Worm (Caenorhabditis elegans) whole organism, late embryonic: ENCODE results near the gene T23G7.3.

Experiments used
- ama-1 ChIP-seq: fragments of 150-350 bp; optimal IDR thresholded peaks from 2 replicates; lab custom pipeline; 2014
- ceh-18 ChIP-seq: sonication (generic microtip); optimal IDR thresholded peaks from 2 replicates; lab custom pipeline; 2016; ENCODE audit warnings: missing genetic modification characterization, missing compliant biosample characterization
- hlh-13 ChIP-seq: fragments of 200-800 bp; sonication (Bioruptor generic); optimal IDR thresholded peaks from 2 replicates; lab custom pipeline; 2018; ENCODE audit warnings: mild to moderate bottlenecking, missing genetic modification characterization, missing compliant biosample characterization
- hlh-15 ChIP-seq: sonication (generic microtip); optimal IDR thresholded peaks from 2 replicates; lab custom pipeline; 2016; ENCODE audit warnings: missing genetic modification characterization, missing compliant biosample characterization
- pag-3 ChIP-seq: sonication (generic microtip); optimal IDR thresholded peaks from 2 replicates; lab custom pipeline; 2016; ENCODE audit warnings: missing compliant biosample characterization, missing genetic modification characterization, borderline replicate concordance
- tbx-2 ChIP-seq: sonication (generic microtip); optimal IDR thresholded peaks from 2 replicates; lab custom pipeline; 2016; ENCODE audit warnings: missing genetic modification characterization, missing compliant biosample characterization

ce11 chrII:9167730-9168129, at the start of gene T23G7.3:
- no peak for TF ChIP-seq ceh-18 (tag; lab: Kevin White, UChicago)
- no peak for TF ChIP-seq hlh-13 (GFP tag; lab: Kevin White, UChicago)
- TF ChIP-seq tbx-2 (tag; lab: Kevin White, UChicago), result no peak
- no peak for TF ChIP-seq ama-1 (lab: Kevin White, UChicago)
- no peak for TF ChIP-seq pag-3 (tag; lab: Kevin White, UChicago)
- no peak for TF ChIP-seq hlh-15
